Worm (Caenorhabditis elegans) whole organism, L1 larva: Measurements from ENCODE around the gene nhr-142.

ENCODE experiments used
- C16A3.4 ChIP-seq: fragments of 150-350 bp; optimal IDR thresholded peaks from 2 replicates; lab custom pipeline; 2014; ENCODE audit warnings: missing biosample characterization, missing genetic modification characterization
- ama-1 ChIP-seq: fragments of 150-350 bp; optimal IDR thresholded peaks from 2 replicates; lab custom pipeline; 2014
- blmp-1 ChIP-seq: fragments of 150-350 bp; optimal IDR thresholded peaks from 2 replicates; lab custom pipeline; 2014; ENCODE audit warnings: missing biosample characterization, missing genetic modification characterization
- ceh-8 ChIP-seq: fragments of 200-800 bp; sonication (Bioruptor generic); optimal IDR thresholded peaks from 2 replicates; lab custom pipeline; 2018; ENCODE audit warnings: mild to moderate bottlenecking, missing genetic modification characterization, moderate library complexity, missing compliant biosample characterization
- ceh-82 ChIP-seq, 3 experiments: fragments of 150-350 bp in 1 of 3; sonication (generic microtip) in 2 of 3; optimal IDR thresholded peaks; 2 replicates each; lab custom pipeline; 2014 to 2017; ENCODE audit warnings: missing biosample characterization in 3 of 3, missing genetic modification characterization in 3 of 3
- ceh-88 ChIP-seq: fragments of 200-800 bp; sonication (Bioruptor generic); IDR thresholded peaks from 2 replicates; pipeline ENCODE4 v1.3.6; 2022; ENCODE audit warnings: missing genetic modification characterization, missing compliant biosample characterization
- dpl-1 ChIP-seq, 3 experiments: fragments of 150-350 bp in 2 of 3; sonication (generic microtip) in 1 of 3; optimal IDR thresholded peaks; 2 replicates each; lab custom pipeline; 2014 to 2017; ENCODE audit warnings: missing biosample characterization in 3 of 3, missing genetic modification characterization in 3 of 3, missing genetic modification reagents in 3 of 3
- dsc-1 ChIP-seq: sonication (generic microtip); optimal IDR thresholded peaks from 2 replicates; lab custom pipeline; 2016; ENCODE audit warnings: mild to moderate bottlenecking, missing genetic modification characterization, missing compliant biosample characterization
- efl-1 ChIP-seq, 4 experiments: fragments of 150-350 bp; optimal IDR thresholded peaks in 3 of 4; peaks in 1 of 4; 1 replicate in 1 of 4; 2 replicates in 3 of 4; lab custom pipeline; 2014; ENCODE audit warnings: missing biosample characterization in 2 of 4, missing genetic modification characterization in 2 of 4, missing genetic modification reagents in 2 of 4
- fkh-8 ChIP-seq: sonication (generic microtip); optimal IDR thresholded peaks from 2 replicates; lab custom pipeline; 2016; ENCODE audit warnings: mild to moderate bottlenecking, missing genetic modification characterization, missing compliant biosample characterization
- grh-1 ChIP-seq: fragments of 200-800 bp; sonication (Bioruptor generic); IDR thresholded peaks from 2 replicates; pipeline ENCODE4 v1.3.6; 2022; ENCODE audit warnings: missing genetic modification reagents, missing genetic modification characterization, missing compliant biosample characterization
- hlh-4 ChIP-seq: sonication (generic microtip); optimal IDR thresholded peaks from 2 replicates; lab custom pipeline; 2016; ENCODE audit warnings: mild to moderate bottlenecking, missing genetic modification characterization, missing compliant biosample characterization
- hpl-2 ChIP-seq: fragments of 150-350 bp; optimal IDR thresholded peaks from 2 replicates; lab custom pipeline; 2014; ENCODE audit warnings: missing biosample characterization, missing genetic modification reagents, missing genetic modification characterization
- isw-1 ChIP-seq: fragments of 200-800 bp; sonication (Bioruptor generic); IDR thresholded peaks from 2 replicates; pipeline ENCODE4 v1.3.6; 2022; ENCODE audit warnings: missing genetic modification characterization, missing compliant biosample characterization
- jun-1 ChIP-seq: fragments of 150-350 bp; optimal IDR thresholded peaks from 2 replicates; lab custom pipeline; 2014; ENCODE audit warnings: missing biosample characterization, missing genetic modification reagents, missing genetic modification characterization
- lin-13 ChIP-seq: fragments of 150-350 bp; optimal IDR thresholded peaks from 2 replicates; lab custom pipeline; 2014; ENCODE audit warnings: missing biosample characterization, missing genetic modification reagents, missing genetic modification characterization
- lin-14 ChIP-seq: fragments of 200-800 bp; sonication (Bioruptor generic); optimal IDR thresholded peaks from 2 replicates; lab custom pipeline; 2018; ENCODE audit warnings: mild to moderate bottlenecking, missing genetic modification characterization, moderate library complexity, missing compliant biosample characterization
- lin-15B ChIP-seq: fragments of 150-350 bp; sonication (generic microtip); optimal IDR thresholded peaks from 3 replicates; lab custom pipeline; 2014; ENCODE audit warnings: missing biosample characterization, missing genetic modification characterization
- lin-35 ChIP-seq, 2 experiments: fragments of 150-350 bp; optimal IDR thresholded peaks; 2 replicates each; lab custom pipeline; 2014; ENCODE audit warnings: missing biosample characterization in 2 of 2, missing genetic modification characterization in 2 of 2, missing genetic modification reagents in 2 of 2
- lsy-2 ChIP-seq, 2 experiments: fragments of 150-350 bp; optimal IDR thresholded peaks; 2 replicates each; lab custom pipeline; 2014; ENCODE audit warnings: missing biosample characterization in 2 of 2, missing genetic modification characterization in 2 of 2
- mab-9 ChIP-seq: fragments of 200-800 bp; sonication (Bioruptor generic); IDR thresholded peaks from 2 replicates; pipeline ENCODE4 v1.3.6; 2022; ENCODE audit warnings: missing genetic modification reagents, missing genetic modification characterization, missing compliant biosample characterization
- mdl-1 ChIP-seq, 2 experiments: fragments of 150-350 bp; optimal IDR thresholded peaks; 2 replicates each; lab custom pipeline; 2014 to 2017; ENCODE audit warnings: missing biosample characterization in 2 of 2, missing genetic modification characterization in 2 of 2, inconsistent platforms in 1 of 2
- mep-1 ChIP-seq: fragments of 150-350 bp; optimal IDR thresholded peaks from 2 replicates; lab custom pipeline; 2014; ENCODE audit warnings: missing biosample characterization, missing genetic modification characterization
- nhr-19 ChIP-seq: fragments of 200-800 bp; sonication (Bioruptor generic); conservative IDR thresholded peaks from 2 replicates; pipeline ENCODE4 v1.3.6; 2022; ENCODE audit warnings: missing genetic modification characterization, missing compliant biosample characterization
- nhr-20 ChIP-seq: sonication (generic microtip); optimal IDR thresholded peaks from 2 replicates; lab custom pipeline; 2016; ENCODE audit warnings: mild to moderate bottlenecking, missing genetic modification characterization, missing compliant biosample characterization
- nhr-47 ChIP-seq: sonication (generic microtip); optimal IDR thresholded peaks from 2 replicates; lab custom pipeline; 2016; ENCODE audit warnings: mild to moderate bottlenecking, missing genetic modification characterization, moderate library complexity, missing compliant biosample characterization
- nhr-71 ChIP-seq: sonication (generic microtip); optimal IDR thresholded peaks from 2 replicates; lab custom pipeline; 2016; ENCODE audit warnings: mild to moderate bottlenecking, missing genetic modification characterization, moderate library complexity, missing compliant biosample characterization
- nhr-84 ChIP-seq: sonication (generic microtip); optimal IDR thresholded peaks from 2 replicates; lab custom pipeline; 2017; ENCODE audit warnings: missing biosample characterization, missing genetic modification characterization
- nhr-85 ChIP-seq: sonication (generic microtip); peaks from one replicate; lab custom pipeline; 2016; ENCODE audit warnings: missing genetic modification characterization, inconsistent platforms, missing compliant biosample characterization
- nhr-90 ChIP-seq: sonication (generic microtip); optimal IDR thresholded peaks from 2 replicates; lab custom pipeline; 2016; ENCODE audit warnings: mild to moderate bottlenecking, missing genetic modification characterization, missing compliant biosample characterization; ENCODE audit not compliant: poor library complexity
- rnt-1 ChIP-seq: sonication (generic microtip); optimal IDR thresholded peaks from 2 replicates; lab custom pipeline; 2016; ENCODE audit warnings: mild to moderate bottlenecking, missing genetic modification characterization, moderate library complexity, missing compliant biosample characterization
- skn-1 ChIP-seq: fragments of 150-350 bp; optimal IDR thresholded peaks from 2 replicates; lab custom pipeline; 2014; ENCODE audit warnings: missing biosample characterization, missing genetic modification characterization
- snu-23 ChIP-seq: sonication (generic microtip); optimal IDR thresholded peaks from 2 replicates; lab custom pipeline; 2016; ENCODE audit warnings: missing genetic modification characterization, missing compliant biosample characterization
- swsn-7 ChIP-seq: sonication (generic microtip); optimal IDR thresholded peaks from 2 replicates; lab custom pipeline; 2016; ENCODE audit warnings: missing genetic modification characterization, missing compliant biosample characterization
- tbx-2 ChIP-seq: sonication (generic microtip); optimal IDR thresholded peaks from 2 replicates; lab custom pipeline; 2016; ENCODE audit warnings: missing genetic modification characterization, missing compliant biosample characterization
- tlp-1 ChIP-seq: fragments of 150-350 bp; optimal IDR thresholded peaks from 2 replicates; lab custom pipeline; 2014; ENCODE audit warnings: missing biosample characterization, missing genetic modification characterization
- unc-130 ChIP-seq: fragments of 150-350 bp; optimal IDR thresholded peaks from 2 replicates; lab custom pipeline; 2017; ENCODE audit warnings: missing biosample characterization, missing genetic modification characterization, inconsistent platforms
- unc-98 ChIP-seq: fragments of 200-800 bp; sonication (Bioruptor generic); IDR thresholded peaks from 2 replicates; pipeline ENCODE4 v1.3.6; 2022; ENCODE audit warnings: missing genetic modification characterization, missing compliant biosample characterization
- xbp-1 ChIP-seq: sonication (generic microtip); optimal IDR thresholded peaks from 2 replicates; lab custom pipeline; 2016; ENCODE audit warnings: missing genetic modification characterization, missing compliant biosample characterization

The nhr-142 gene

ce11 chrV:5779984-5780383, 10.4 kb downstream of the nhr-142 start (continued):
- TF ChIP-seq tlp-1 (tag; lab: Kevin White, UChicago) = no peak
- TF ChIP-seq ceh-88 (GFP tag; lab: Robert Waterston, UW) = no peak
- peak in 1 of 2 experiments; percentile 22 for TF ChIP-seq mdl-1 (tag; optimal IDR thresholded peaks at IDR 0.05; lab: Kevin White, UChicago)
- TF ChIP-seq nhr-85 = peak; percentile 48
- peak; percentile 54 for TF ChIP-seq nhr-71
- peak; percentile 48 for TF ChIP-seq unc-130 (tag; lab: Kevin White, UChicago)
- no peak for TF ChIP-seq hlh-4 (tag; lab: Kevin White, UChicago)
- TF ChIP-seq ceh-8 (GFP tag; lab: Kevin White, UChicago) = no peak
- no peak for TF ChIP-seq ama-1 (lab: Kevin White, UChicago)
- TF ChIP-seq nhr-19 (GFP tag; lab: Robert Waterston, UW) = peak; percentile 63
- no peak for TF ChIP-seq nhr-90 (tag; lab: Kevin White, UChicago)
- TF ChIP-seq hpl-2 = no peak
- no peak for TF ChIP-seq nhr-84 (tag; lab: Kevin White, UChicago)

ce11 chrV:5778216-5778615, 12.1 kb downstream of the nhr-142 start:
- TF ChIP-seq grh-1 (GFP tag; lab: Robert Waterston, UW) (peak; percentile 57), isw-1 (peak; percentile 25; the same call in 1 of the 2 replicates), nhr-19 (GFP tag; lab: Robert Waterston, UW) (peak; percentile 70), nhr-85 (peak; percentile 25)

ce11 chrV:5776941-5777340, 13.4 kb downstream of the nhr-142 start, which contains the start of gene F44E7.4:
Gene F44E7.4, minus strand, starts transcription at chrV:5776953.
- TF ChIP-seq lin-15B = peak; percentile 31
- peak in 2 of 3 experiments; percentile 31 to 44 for TF ChIP-seq dpl-1 (GFP tag; optimal IDR thresholded peaks at IDR 0.05; lab: Kevin White, UChicago)
- peak; percentile 65 for TF ChIP-seq skn-1
- TF ChIP-seq mep-1 (tag; lab: Kevin White, UChicago) = peak; percentile 27
- TF ChIP-seq nhr-20 (tag; lab: Kevin White, UChicago) = peak; percentile 54
- TF ChIP-seq C16A3.4 (tag; lab: Kevin White, UChicago) = peak; percentile 27
- TF ChIP-seq rnt-1 (tag; lab: Kevin White, UChicago) = peak; percentile 61
- peak; percentile 27 for TF ChIP-seq fkh-8 (tag; lab: Kevin White, UChicago)
- TF ChIP-seq nhr-19 (GFP tag; lab: Robert Waterston, UW) = peak; percentile 96
- TF ChIP-seq unc-98 = 0 out of 2 replicates have a peak, but pooled peaks have one; percentile 25
- peak; percentile 13 for TF ChIP-seq nhr-90 (tag; lab: Kevin White, UChicago)
- peak; percentile 69 for TF ChIP-seq snu-23 (GFP tag; lab: Kevin White, UChicago)
- peak; percentile 50 for TF ChIP-seq lin-13
- TF ChIP-seq lin-14 = peak; percentile 71
- TF ChIP-seq ceh-88 (GFP tag; lab: Robert Waterston, UW) = peak; percentile 87
- peak; percentile 49 to 55 for TF ChIP-seq efl-1 (optimal IDR thresholded peaks at IDR 0.05; lab: Kevin White, UChicago)
- peak in 1 of 2 experiments; percentile 44 for TF ChIP-seq efl-1 (GFP tag; optimal IDR thresholded peaks at IDR 0.05 in 1 of 2; lab: Kevin White, UChicago)
- peak; percentile 85 for TF ChIP-seq grh-1 (GFP tag; lab: Robert Waterston, UW)
- TF ChIP-seq nhr-47 = peak; percentile 63
- TF ChIP-seq tbx-2 = peak; percentile 37
- TF ChIP-seq dsc-1 (tag; lab: Kevin White, UChicago) = peak; percentile 2
- TF ChIP-seq mab-9 (GFP tag; lab: Robert Waterston, UW) = peak; percentile 84
- peak; percentile 91 for TF ChIP-seq isw-1
- peak; percentile 49 for TF ChIP-seq swsn-7 (tag; lab: Kevin White, UChicago)
- TF ChIP-seq ceh-82 (tag; optimal IDR thresholded peaks at IDR 0.05; lab: Kevin White, UChicago) = peak in 2 of 3 experiments; percentile 28 to 71
- TF ChIP-seq jun-1 (tag; lab: Kevin White, UChicago) = peak; percentile 6
- peak; percentile 21 to 39 for TF ChIP-seq lin-35 (GFP tag; optimal IDR thresholded peaks at IDR 0.05; lab: Kevin White, UChicago)
- TF ChIP-seq xbp-1 = peak; percentile 61
- TF ChIP-seq nhr-85 = peak; percentile 65
- TF ChIP-seq blmp-1 = peak; percentile 32
- peak; percentile 37 to 73 for TF ChIP-seq lsy-2 (tag; optimal IDR thresholded peaks at IDR 0.05; lab: Kevin White, UChicago)
- TF ChIP-seq nhr-71 = peak; percentile 69
- peak in 1 of 2 experiments; percentile 1 for TF ChIP-seq mdl-1 (tag; optimal IDR thresholded peaks at IDR 0.05; lab: Kevin White, UChicago)
- TF ChIP-seq, all 84 proteins: peak for 32; not testable (repeated sequence) for 52
